Fruit fly (Drosophila melanogaster): Measurements from ENCODE around the gene TTLL3B.

Gene TTLL3B

dm6 chr2L:6700742-6701141, 31.9 kb upstream of the TTLL3B start (continued):
- TF ChIP-seq onecut (GFP tag; IDR thresholded peaks at IDR 0.05) (no peak), CG30431 (GFP tag; optimal IDR thresholded peaks at IDR 0.05) (peak; percentile 2), CG8924 (tag; optimal IDR thresholded peaks at IDR 0.05) (peak; percentile 71), mld (GFP tag; IDR thresholded peaks at IDR 0.05; ENCODE audit: partially characterized antibody) (no peak), CG7556 (GFP tag; optimal IDR thresholded peaks at IDR 0.05) (peak; percentile 20), HLH3B (GFP tag; IDR thresholded peaks at IDR 0.05) (no peak), CG10959 (GFP tag; IDR thresholded peaks at IDR 0.05) (0 out of 2 replicates have a peak, but pooled peaks have one; percentile 7), CG15479 (GFP tag; optimal IDR thresholded peaks at IDR 0.05) (peak; percentile 91), CG1602 (GFP tag; optimal IDR thresholded peaks at IDR 0.05) (peak; percentile 55), ro (GFP tag; IDR thresholded peaks at IDR 0.05) (no peak), btn (GFP tag; optimal IDR thresholded peaks at IDR 0.05) (peak; percentile 21), Dip2 (GFP tag; IDR thresholded peaks at IDR 0.05) (no peak), br (optimal IDR thresholded peaks at IDR 0.05) (no peak), NC2β (GFP tag; optimal IDR thresholded peaks at IDR 0.05) (peak; percentile 54), CG10462 (GFP tag; optimal IDR thresholded peaks at IDR 0.05) (peak; percentile 28), CG17361 (GFP tag; IDR thresholded peaks at IDR 0.05) (no peak), CG6683 (GFP tag; optimal IDR thresholded peaks at IDR 0.05) (no peak), CG10267 (tag; optimal IDR thresholded peaks at IDR 0.05) (peak; percentile 36), trh (GFP tag; optimal IDR thresholded peaks at IDR 0.05) (no peak), TFAM (GFP tag; optimal IDR thresholded peaks at IDR 0.05) (no peak), pum (GFP tag; optimal IDR thresholded peaks at IDR 0.05) (no peak), unpg (GFP tag; optimal IDR thresholded peaks at IDR 0.05) (peak; percentile 7), Dp (GFP tag; optimal IDR thresholded peaks at IDR 0.05) (no peak)

- TF ChIP-seq bab2 (GFP tag; optimal IDR thresholded peaks at IDR 0.05) (no peak), wdn (GFP tag; IDR thresholded peaks at IDR 0.05) (no peak), Blimp-1 (GFP tag; optimal IDR thresholded peaks at IDR 0.05) (peak; percentile 48), zf30C (GFP tag; optimal IDR thresholded peaks at IDR 0.05) (peak; percentile 0), onecut (GFP tag; IDR thresholded peaks at IDR 0.05) (no peak), CG31224 (GFP tag; IDR thresholded peaks at IDR 0.05) (no peak), pnt (GFP tag; optimal IDR thresholded peaks at IDR 0.05) (no peak), CG4820 (GFP tag; optimal IDR thresholded peaks at IDR 0.05) (no peak), eyg (GFP tag; optimal IDR thresholded peaks at IDR 0.05) (no peak), dmrt99B (tag; optimal IDR thresholded peaks at IDR 0.05) (peak; percentile 42), PHDP (tag; optimal IDR thresholded peaks at IDR 0.05) (no peak), Jarid2 (GFP tag; optimal IDR thresholded peaks at IDR 0.05) (no peak), CG16815 (GFP tag; optimal IDR thresholded peaks at IDR 0.05) (no peak), Rx (GFP tag; IDR thresholded peaks at IDR 0.05) (0 out of 2 replicates have a peak, but pooled peaks have one; percentile 14), CG31365 (tag; optimal IDR thresholded peaks at IDR 0.05) (no peak), klu (GFP tag; IDR thresholded peaks at IDR 0.05) (no peak), CG5953 (GFP tag; IDR thresholded peaks at IDR 0.05) (no peak), Hsf (GFP tag; optimal IDR thresholded peaks at IDR 0.05) (no peak), MBD-R2 (GFP tag; IDR thresholded peaks at IDR 0.05) (no peak), CG13287 (GFP tag; IDR thresholded peaks at IDR 0.05; ENCODE audit: partially characterized antibody) (no peak), CG30020 (tag; optimal IDR thresholded peaks at IDR 0.05) (no peak), Lim3 (GFP tag; IDR thresholded peaks at IDR 0.05) (no peak), Oli (tag; optimal IDR thresholded peaks at IDR 0.05) (peak; percentile 2), bsh (GFP tag; optimal IDR thresholded peaks at IDR 0.05) (no peak), Sox102F (GFP tag; optimal IDR thresholded peaks at IDR 0.05) (peak; percentile 32), Bgb (GFP tag; IDR thresholded peaks at IDR 0.05; ENCODE audit: partially characterized antibody) (no peak), Poxn (GFP tag; IDR thresholded peaks at IDR 0.05) (no peak), pros (GFP tag; optimal IDR thresholded peaks at IDR 0.05) (peak; percentile 15), Ravus (GFP tag; IDR thresholded peaks at IDR 0.05) (no peak)
Measured at dm6 chr2L:6701409-6702199, 31.1 kb upstream of the TTLL3B start.
